Worm (Caenorhabditis elegans) whole organism, L1 larva: Measurements from ENCODE around the gene fat-7.

Experiments
- fos-1 ChIP-seq: fragments of 150-350 bp; optimal IDR thresholded peaks from 2 replicates; lab custom pipeline; 2014; ENCODE audit warnings: missing biosample characterization, missing genetic modification characterization
- nhr-28 ChIP-seq: fragments of 150-350 bp; optimal IDR thresholded peaks from 2 replicates; lab custom pipeline; 2014; ENCODE audit warnings: missing biosample characterization, missing genetic modification characterization

- no peak for TF ChIP-seq nhr-28
- no peak for TF ChIP-seq fos-1 (tag; lab: Kevin White, UChicago)
Measured at ce11 chrV:7201353-7201752, 48.4 kb upstream of the fat-7 start.
